Fruit fly (Drosophila melanogaster) whole organism: ENCODE measurements around the gene CG14270.

Experiments
- CG8478 ChIP-seq: fragments of >200 bp; optimal IDR thresholded peaks from 2 replicates; lab custom pipeline; 2018; ENCODE audit warnings: inconsistent platforms
- Dll ChIP-seq: fragments of >200 bp; optimal IDR thresholded peaks from 2 replicates; lab custom pipeline; 2017
- EcR ChIP-seq, 2 experiments: fragments of >200 bp; optimal IDR thresholded peaks; 2 replicates each; lab custom pipeline; 2017; ENCODE audit warnings: missing biosample characterization in 2 of 2, missing genetic modification characterization in 2 of 2, missing genetic modification reagents in 2 of 2
- pan ChIP-seq: fragments of >200 bp; optimal IDR thresholded peaks from 2 replicates; lab custom pipeline; 2017
- psq ChIP-seq: fragments of >200 bp; optimal IDR thresholded peaks from 2 replicates; lab custom pipeline; 2017
- usp ChIP-seq: fragments of >200 bp; optimal IDR thresholded peaks from 2 replicates; lab custom pipeline; 2017; ENCODE audit warnings: missing biosample characterization, missing genetic modification characterization, mixed read lengths

CG14270 gene

dm6 chrX:3448893-3449394, 36.2 kb downstream of the CG14270 start, which contains the start of gene CG12535:
CG12535 (minus strand) TSS chrX:3448943.
- TF ChIP-seq psq (lab: Kevin White, UChicago), result no peak
- TF ChIP-seq usp (GFP tag; lab: Kevin White, UChicago), result no peak
- no peak for TF ChIP-seq Dll
- TF ChIP-seq EcR (GFP tag; optimal IDR thresholded peaks at IDR 0.05; lab: Kevin White, UChicago), result no peak
- no peak for TF ChIP-seq CG8478 (lab: Kevin White, UChicago)
- TF ChIP-seq pan (lab: Kevin White, UChicago), result no peak

- TF ChIP-seq pan (lab: Kevin White, UChicago) (no peak), psq (lab: Kevin White, UChicago) (no peak), Dll (no peak), CG8478 (lab: Kevin White, UChicago) (no peak), EcR (GFP tag; optimal IDR thresholded peaks at IDR 0.05; lab: Kevin White, UChicago) (no peak), usp (GFP tag; lab: Kevin White, UChicago) (no peak)
Measured at dm6 chrX:3447718-3448523, 37.3 kb downstream of the CG14270 start.

- TF ChIP-seq usp (GFP tag; lab: Kevin White, UChicago) (no peak), psq (lab: Kevin White, UChicago) (no peak), Dll (no peak), CG8478 (lab: Kevin White, UChicago) (no peak), EcR (GFP tag; optimal IDR thresholded peaks at IDR 0.05; lab: Kevin White, UChicago) (no peak), pan (lab: Kevin White, UChicago) (no peak)
Measured at dm6 chrX:3446650-3447049, 38.5 kb downstream of the CG14270 start.

- TF ChIP-seq CG8478 (lab: Kevin White, UChicago) (no peak), usp (GFP tag; lab: Kevin White, UChicago) (no peak), Dll (no peak), EcR (GFP tag; optimal IDR thresholded peaks at IDR 0.05; lab: Kevin White, UChicago) (no peak), psq (lab: Kevin White, UChicago) (no peak), pan (lab: Kevin White, UChicago) (no peak)
Measured at dm6 chrX:3446157-3446556, 39.0 kb downstream of the CG14270 start.

dm6 chrX:3444800-3445199, 40.4 kb downstream of the CG14270 start:
- TF ChIP-seq usp (GFP tag; lab: Kevin White, UChicago) (no peak), pan (lab: Kevin White, UChicago) (no peak), EcR (GFP tag; optimal IDR thresholded peaks at IDR 0.05; lab: Kevin White, UChicago) (no peak), CG8478 (lab: Kevin White, UChicago) (no peak), psq (lab: Kevin White, UChicago) (no peak), Dll (no peak)

dm6 chrX:3443902-3444301, 41.3 kb downstream of the CG14270 start:
- TF ChIP-seq psq (lab: Kevin White, UChicago) (no peak), usp (GFP tag; lab: Kevin White, UChicago) (no peak), CG8478 (lab: Kevin White, UChicago) (no peak), Dll (no peak), EcR (GFP tag; optimal IDR thresholded peaks at IDR 0.05; lab: Kevin White, UChicago) (no peak), pan (lab: Kevin White, UChicago) (no peak)

- TF ChIP-seq psq (lab: Kevin White, UChicago) (no peak), usp (GFP tag; lab: Kevin White, UChicago) (no peak), EcR (GFP tag; optimal IDR thresholded peaks at IDR 0.05; lab: Kevin White, UChicago) (no peak), pan (lab: Kevin White, UChicago) (no peak), CG8478 (lab: Kevin White, UChicago) (no peak), Dll (no peak)
Measured at dm6 chrX:3442543-3443207, 42.5 kb downstream of the CG14270 start.

- no peak for TF ChIP-seq EcR (GFP tag; optimal IDR thresholded peaks at IDR 0.05; lab: Kevin White, UChicago)
- no peak for TF ChIP-seq psq (lab: Kevin White, UChicago)
- TF ChIP-seq Dll, result no peak
- no peak for TF ChIP-seq pan (lab: Kevin White, UChicago)
- no peak for TF ChIP-seq usp (GFP tag; lab: Kevin White, UChicago)
- TF ChIP-seq CG8478 (lab: Kevin White, UChicago), result no peak
Measured at dm6 chrX:3440506-3440905, 44.7 kb downstream of the CG14270 start.

dm6 chrX:3437493-3437892, 47.7 kb downstream of the CG14270 start:
- no peak for TF ChIP-seq EcR (GFP tag; optimal IDR thresholded peaks at IDR 0.05; lab: Kevin White, UChicago)

- no peak for TF ChIP-seq psq (lab: Kevin White, UChicago)
- no peak for TF ChIP-seq CG8478 (lab: Kevin White, UChicago)
- TF ChIP-seq EcR (GFP tag; optimal IDR thresholded peaks at IDR 0.05; lab: Kevin White, UChicago), result no peak
- no peak for TF ChIP-seq Dll
- no peak for TF ChIP-seq pan (lab: Kevin White, UChicago)
Measured at dm6 chrX:3436183-3436582, 49.0 kb downstream of the CG14270 start.

- TF ChIP-seq EcR (GFP tag; optimal IDR thresholded peaks at IDR 0.05; lab: Kevin White, UChicago), result no peak
- TF ChIP-seq CG8478 (lab: Kevin White, UChicago), result no peak
- TF ChIP-seq psq (lab: Kevin White, UChicago), result no peak
- TF ChIP-seq usp (GFP tag; lab: Kevin White, UChicago), result no peak
- no peak for TF ChIP-seq pan (lab: Kevin White, UChicago)
- no peak for TF ChIP-seq Dll
Measured at dm6 chrX:3435707-3436106, 49.5 kb downstream of the CG14270 start, which contains the start of gene CG14269. CG14269 (minus strand) TSS chrX:3435807.
